Worm (Caenorhabditis elegans) whole organism, L4 larva: ENCODE results near the gene D1054.5.

ENCODE experiments used
- F10B5.3 ChIP-seq: sonication (generic microtip); optimal IDR thresholded peaks from 2 replicates; lab custom pipeline; 2016; ENCODE audit warnings: mild to moderate bottlenecking, missing genetic modification characterization, missing compliant biosample characterization
- F26F4.8 ChIP-seq: fragments of 200-800 bp; sonication (Bioruptor generic); conservative IDR thresholded peaks from 2 replicates; pipeline ENCODE4 v1.3.6; 2022; ENCODE audit warnings: missing genetic modification characterization, missing compliant biosample characterization
- F49E8.2 ChIP-seq: sonication (generic microtip); optimal IDR thresholded peaks from 2 replicates; lab custom pipeline; 2016; ENCODE audit warnings: missing compliant biosample characterization, mild to moderate bottlenecking, missing genetic modification characterization, borderline replicate concordance
- Y48G9A.11 ChIP-seq: fragments of 200-800 bp; sonication (Bioruptor generic); IDR thresholded peaks from 2 replicates; pipeline ENCODE4 v1.3.6; 2022; ENCODE audit warnings: missing genetic modification reagents, missing genetic modification characterization, missing compliant biosample characterization
- ZK546.5 ChIP-seq, 2 experiments: sonication (generic microtip); optimal IDR thresholded peaks; 2 replicates each; lab custom pipeline; 2017; ENCODE audit warnings: missing biosample characterization in 2 of 2, missing genetic modification characterization in 2 of 2
- arid-1 ChIP-seq: fragments of 200-800 bp; sonication (Bioruptor generic); conservative IDR thresholded peaks from 2 replicates; pipeline ENCODE4 v1.3.6; 2022; ENCODE audit warnings: missing genetic modification reagents, missing genetic modification characterization, missing compliant biosample characterization
- attf-4 ChIP-seq: sonication (generic microtip); optimal IDR thresholded peaks from 3 replicates; lab custom pipeline; 2017; ENCODE audit warnings: missing biosample characterization, missing genetic modification characterization
- ceh-32 ChIP-seq: sonication (generic microtip); optimal IDR thresholded peaks from 2 replicates; lab custom pipeline; 2016; ENCODE audit warnings: mild to moderate bottlenecking, missing genetic modification characterization, missing compliant biosample characterization; ENCODE audit not compliant: poor library complexity
- ceh-62 ChIP-seq: sonication (generic microtip); optimal IDR thresholded peaks from 2 replicates; lab custom pipeline; 2017; ENCODE audit warnings: missing biosample characterization, missing genetic modification characterization
- ces-1 ChIP-seq: fragments of 150-350 bp; sonication (generic microtip); optimal IDR thresholded peaks from 4 replicates; lab custom pipeline; 2014; ENCODE audit warnings: missing biosample characterization, missing genetic modification reagents, missing genetic modification characterization
- ctbp-1 ChIP-seq: fragments of 200-800 bp; sonication (Bioruptor generic); IDR thresholded peaks from 2 replicates; pipeline ENCODE4 v1.3.6; 2022; ENCODE audit warnings: missing genetic modification reagents, missing genetic modification characterization, missing compliant biosample characterization
- daf-12 ChIP-seq: fragments of 150-350 bp; optimal IDR thresholded peaks from 2 replicates; lab custom pipeline; 2014; ENCODE audit warnings: missing biosample characterization, missing genetic modification reagents, missing genetic modification characterization
- daf-16 ChIP-seq, 3 experiments: sonication (generic microtip); optimal IDR thresholded peaks; 2 replicates each; lab custom pipeline; 2016 to 2017; ENCODE audit warnings: missing genetic modification characterization in 3 of 3, missing genetic modification reagents in 3 of 3, mild to moderate bottlenecking in 2 of 3, missing compliant biosample characterization in 2 of 3, missing biosample characterization in 1 of 3, moderate library complexity in 1 of 3
- daf-19 ChIP-seq: fragments of 200-800 bp; sonication (Bioruptor generic); conservative IDR thresholded peaks from 2 replicates; pipeline ENCODE4 v1.3.6; 2022; ENCODE audit warnings: missing genetic modification characterization, missing compliant biosample characterization
- daf-8 ChIP-seq: fragments of 200-800 bp; sonication (Bioruptor generic); IDR thresholded peaks from 2 replicates; pipeline ENCODE4 v1.3.6; 2022; ENCODE audit warnings: missing genetic modification characterization, missing compliant biosample characterization
- dmd-6 ChIP-seq: fragments of 200-800 bp; sonication (Bioruptor generic); IDR thresholded peaks from 2 replicates; pipeline ENCODE4 v1.3.6; 2022; ENCODE audit warnings: missing genetic modification reagents, missing genetic modification characterization, missing compliant biosample characterization
- dmd-9 ChIP-seq: fragments of 200-800 bp; sonication (Bioruptor generic); IDR thresholded peaks from 2 replicates; pipeline ENCODE4 v1.3.6; 2022; ENCODE audit warnings: missing genetic modification reagents, missing genetic modification characterization, missing compliant biosample characterization
- dve-1 ChIP-seq: sonication (generic microtip); optimal IDR thresholded peaks from 2 replicates; lab custom pipeline; 2017; ENCODE audit warnings: antibody characterized with exemption, mild to moderate bottlenecking, missing genetic modification characterization, missing compliant biosample characterization; ENCODE audit not compliant: insufficient read depth
- fkh-10 ChIP-seq: fragments of 150-350 bp; optimal IDR thresholded peaks from 2 replicates; lab custom pipeline; 2014; ENCODE audit warnings: missing biosample characterization, missing genetic modification reagents, missing genetic modification characterization
- hlh-11 ChIP-seq: fragments of 200-800 bp; sonication (Bioruptor generic); optimal IDR thresholded peaks from 2 replicates; lab custom pipeline; 2018; ENCODE audit warnings: mild to moderate bottlenecking, missing genetic modification characterization, missing compliant biosample characterization
- jun-1 ChIP-seq: fragments of 150-350 bp; optimal IDR thresholded peaks from 2 replicates; lab custom pipeline; 2014; ENCODE audit warnings: missing biosample characterization, missing genetic modification reagents, missing genetic modification characterization
- lin-13 ChIP-seq: fragments of 150-350 bp; optimal IDR thresholded peaks from 2 replicates; lab custom pipeline; 2014; ENCODE audit warnings: missing biosample characterization, missing genetic modification reagents, missing genetic modification characterization
- lir-3 ChIP-seq: sonication (generic microtip); optimal IDR thresholded peaks from 2 replicates; lab custom pipeline; 2016; ENCODE audit warnings: mild to moderate bottlenecking, missing genetic modification characterization, missing compliant biosample characterization
- lsy-2 ChIP-seq, 2 experiments: fragments of 150-350 bp in 1 of 2; sonication (generic microtip) in 1 of 2; optimal IDR thresholded peaks; 2 replicates each; lab custom pipeline; 2014 to 2017; ENCODE audit warnings: missing biosample characterization in 2 of 2, missing genetic modification characterization in 2 of 2
- mdt-29 ChIP-seq: fragments of 200-800 bp; sonication (Bioruptor generic); IDR thresholded peaks from 2 replicates; pipeline ENCODE4 v1.3.6; 2022; ENCODE audit warnings: missing genetic modification reagents, missing genetic modification characterization, missing compliant biosample characterization
- mxl-2 ChIP-seq: fragments of 200-800 bp; sonication (Bioruptor generic); conservative IDR thresholded peaks from 2 replicates; pipeline ENCODE4 v1.3.6; 2022; ENCODE audit warnings: missing genetic modification reagents, missing genetic modification characterization, missing compliant biosample characterization
- mxl-3 ChIP-seq: fragments of 200-800 bp; sonication (Bioruptor generic); optimal IDR thresholded peaks from 2 replicates; lab custom pipeline; 2018; ENCODE audit warnings: mild to moderate bottlenecking, missing genetic modification characterization, missing compliant biosample characterization
- nhr-102 ChIP-seq: sonication (generic microtip); optimal IDR thresholded peaks from 2 replicates; lab custom pipeline; 2016; ENCODE audit warnings: mild to moderate bottlenecking, missing genetic modification characterization, moderate library complexity, missing compliant biosample characterization
- nhr-237 ChIP-seq: sonication (generic microtip); optimal IDR thresholded peaks from 2 replicates; lab custom pipeline; 2017; ENCODE audit warnings: missing biosample characterization, missing genetic modification characterization
- nhr-28 ChIP-seq: fragments of 150-350 bp; optimal IDR thresholded peaks from 2 replicates; lab custom pipeline; 2014; ENCODE audit warnings: missing biosample characterization, missing genetic modification characterization
- nhr-42 ChIP-seq: fragments of 200-800 bp; sonication (Bioruptor generic); IDR thresholded peaks from 2 replicates; pipeline ENCODE4 v1.3.6; 2022; ENCODE audit warnings: missing genetic modification characterization, missing compliant biosample characterization
- nhr-48 ChIP-seq: sonication (generic microtip); optimal IDR thresholded peaks from 2 replicates; lab custom pipeline; 2016; ENCODE audit warnings: mild to moderate bottlenecking, missing genetic modification characterization, missing compliant biosample characterization
- nhr-77 ChIP-seq: fragments of 150-350 bp; optimal IDR thresholded peaks from 2 replicates; lab custom pipeline; 2014; ENCODE audit warnings: missing biosample characterization, missing genetic modification characterization
- php-3 ChIP-seq: fragments of 200-800 bp; sonication (Bioruptor generic); IDR thresholded peaks from 2 replicates; pipeline ENCODE4 v1.3.6; 2022; ENCODE audit warnings: missing genetic modification reagents, missing genetic modification characterization, missing compliant biosample characterization
- pqm-1 ChIP-seq: sonication (generic microtip); optimal IDR thresholded peaks from 2 replicates; lab custom pipeline; 2017; ENCODE audit warnings: missing biosample characterization, missing genetic modification characterization
- sdz-12 ChIP-seq: fragments of 200-800 bp; sonication (Bioruptor generic); optimal IDR thresholded peaks from 2 replicates; lab custom pipeline; 2018; ENCODE audit warnings: mild to moderate bottlenecking, missing genetic modification characterization, missing compliant biosample characterization
- unc-62 ChIP-seq, 3 experiments: fragments of 150-350 bp in 1 of 3; sonication (generic microtip); optimal IDR thresholded peaks in 2 of 3; peaks in 1 of 3; 1 replicate in 1 of 3; 2 replicates in 2 of 3; lab custom pipeline; 2014 to 2017; ENCODE audit warnings: missing biosample characterization in 3 of 3, missing genetic modification characterization in 3 of 3, missing genetic modification reagents in 3 of 3, missing genotype in 1 of 3
- vab-7 ChIP-seq: fragments of 200-800 bp; sonication (Bioruptor generic); IDR thresholded peaks from 2 replicates; pipeline ENCODE4 v1.3.6; 2022; ENCODE audit warnings: missing genetic modification reagents, missing genetic modification characterization, missing compliant biosample characterization
- zfp-2 ChIP-seq: sonication (generic microtip); optimal IDR thresholded peaks from 2 replicates; lab custom pipeline; 2016; ENCODE audit warnings: mild to moderate bottlenecking, missing genetic modification characterization, missing compliant biosample characterization
- zfp-3 ChIP-seq: fragments of 200-800 bp; sonication (Bioruptor generic); conservative IDR thresholded peaks from 2 replicates; pipeline ENCODE4 v1.3.6; 2022; ENCODE audit warnings: missing genetic modification reagents, missing genetic modification characterization, missing compliant biosample characterization
- ztf-7 ChIP-seq: fragments of 150-350 bp; optimal IDR thresholded peaks from 2 replicates; lab custom pipeline; 2014; ENCODE audit warnings: missing biosample characterization, missing genetic modification characterization

The D1054.5 gene

ce11 chrV:10776528-10777055, at the start of gene D1054.5:
TSS of gene D1054.5 (minus strand) at chrV:10776578.
- TF ChIP-seq dve-1 (peak; percentile 68), nhr-28 (tag; lab: Kevin White, UChicago) (peak; percentile 56), nhr-48 (peak; percentile 65), nhr-42 (GFP tag; lab: Robert Waterston, UW) (no peak), nhr-77 (tag; lab: Kevin White, UChicago) (peak; percentile 39), lsy-2 (tag; optimal IDR thresholded peaks at IDR 0.05; lab: Kevin White, UChicago) (no peak), ztf-7 (tag; lab: Kevin White, UChicago) (peak; percentile 4), daf-16 (GFP tag; optimal IDR thresholded peaks at IDR 0.05; lab: Kevin White, UChicago) (no peak), daf-16 (tag; optimal IDR thresholded peaks at IDR 0.05; lab: Kevin White, UChicago) (peak; percentile 92), mdt-29 (GFP tag; lab: Robert Waterston, UW) (no peak), ceh-62 (no peak), hlh-11 (peak; percentile 74), lin-13 (no peak), nhr-237 (tag; lab: Kevin White, UChicago) (no peak), dmd-6 (GFP tag; lab: Robert Waterston, UW) (peak; percentile 65), daf-8 (GFP tag; lab: Robert Waterston, UW) (no peak), nhr-102 (tag; lab: Kevin White, UChicago) (no peak), arid-1 (GFP tag; lab: Robert Waterston, UW) (no peak), pqm-1 (tag; lab: Kevin White, UChicago) (peak; percentile 55), lir-3 (tag; lab: Kevin White, UChicago) (no peak), daf-19 (GFP tag; lab: Robert Waterston, UW) (no peak), ZK546.5 (tag; optimal IDR thresholded peaks at IDR 0.05; lab: Kevin White, UChicago) (no peak), ceh-32 (tag; lab: Kevin White, UChicago) (no peak)

ce11 chrV:10824711-10825110, 48.3 kb upstream of the D1054.5 start, which contains the start of gene nrx-1:
TSS of gene nrx-1 (plus strand) at chrV:10825011.
- TF ChIP-seq dmd-9 (GFP tag; lab: Robert Waterston, UW) (no peak), F49E8.2 (tag; lab: Kevin White, UChicago) (no peak), zfp-3 (no peak), nhr-28 (tag; lab: Kevin White, UChicago) (no peak), daf-16 (GFP tag; optimal IDR thresholded peaks at IDR 0.05; lab: Kevin White, UChicago) (no peak), daf-16 (tag; optimal IDR thresholded peaks at IDR 0.05; lab: Kevin White, UChicago) (no peak), fkh-10 (GFP tag; lab: Kevin White, UChicago) (no peak), php-3 (no peak), nhr-237 (tag; lab: Kevin White, UChicago) (no peak), sdz-12 (GFP tag; lab: Kevin White, UChicago) (no peak), F26F4.8 (GFP tag; lab: Robert Waterston, UW) (no peak), ces-1 (GFP tag; lab: Kevin White, UChicago) (no peak), zfp-2 (tag; lab: Kevin White, UChicago) (no peak)

ce11 chrV:10818498-10818897, 42.1 kb upstream of the D1054.5 start:
- TF ChIP-seq ces-1 (GFP tag; lab: Kevin White, UChicago) (peak; percentile 48), daf-12 (tag; lab: Kevin White, UChicago) (no peak)

ce11 chrV:10816831-10817230, 40.5 kb upstream of the D1054.5 start:
- TF ChIP-seq vab-7 (GFP tag; lab: Robert Waterston, UW): no peak
- no peak for TF ChIP-seq F10B5.3 (tag; lab: Kevin White, UChicago)
- TF ChIP-seq unc-62 (GFP tag; optimal IDR thresholded peaks at IDR 0.05 in 1 of 2; lab: Kevin White, UChicago): no peak
- TF ChIP-seq unc-62 (tag; optimal IDR thresholded peaks at IDR 0.05; lab: Kevin White, UChicago): no peak
- no peak for TF ChIP-seq attf-4 (tag; lab: Kevin White, UChicago)
- no peak for TF ChIP-seq mxl-3 (GFP tag; lab: Kevin White, UChicago)
- no peak for TF ChIP-seq arid-1 (GFP tag; lab: Robert Waterston, UW)
- 0 out of 2 replicates have a peak, but pooled peaks have one; percentile 25 for TF ChIP-seq ctbp-1 (GFP tag; lab: Robert Waterston, UW)
- TF ChIP-seq Y48G9A.11 (GFP tag; lab: Robert Waterston, UW): no peak
- peak; percentile 71 for TF ChIP-seq ces-1 (GFP tag; lab: Kevin White, UChicago)
- TF ChIP-seq dmd-6 (GFP tag; lab: Robert Waterston, UW): no peak
- TF ChIP-seq jun-1: no peak
- no peak for TF ChIP-seq mxl-2 (GFP tag; lab: Robert Waterston, UW)
